Worm (Caenorhabditis elegans) whole organism, early embryonic: Measurements from ENCODE around the gene Y38F2AR.12.

Experiments
- ama-1 ChIP-seq: fragments of 150-350 bp; optimal IDR thresholded peaks from 2 replicates; lab custom pipeline; 2014
- ceh-13 ChIP-seq: fragments of 200-800 bp; sonication (Bioruptor generic); optimal IDR thresholded peaks from 2 replicates; lab custom pipeline; 2018; ENCODE audit warnings: mild to moderate bottlenecking, missing genetic modification characterization, missing compliant biosample characterization
- ets-7 ChIP-seq: sonication (generic microtip); optimal IDR thresholded peaks from 2 replicates; lab custom pipeline; 2016; ENCODE audit warnings: missing genotype, missing genetic modification characterization, missing compliant biosample characterization
- flt-1 ChIP-seq: fragments of 200-800 bp; sonication (Bioruptor generic); IDR thresholded peaks from 2 replicates; pipeline ENCODE4 v1.3.6; 2022; ENCODE audit warnings: missing genetic modification characterization, missing compliant biosample characterization
- hmbx-1 ChIP-seq: sonication (generic microtip); optimal IDR thresholded peaks from 2 replicates; lab custom pipeline; 2016; ENCODE audit warnings: mild to moderate bottlenecking, missing genetic modification characterization, missing compliant biosample characterization
- pes-1 ChIP-seq: fragments of 200-800 bp; sonication (Bioruptor generic); IDR thresholded peaks from 2 replicates; pipeline ENCODE4 v1.3.6; 2022; ENCODE audit warnings: missing genetic modification reagents, missing genetic modification characterization, missing compliant biosample characterization
- tbx-11 ChIP-seq: fragments of 200-800 bp; sonication (Bioruptor generic); IDR thresholded peaks from 2 replicates; pipeline ENCODE4 v1.3.6; 2022; ENCODE audit warnings: missing genetic modification characterization, missing compliant biosample characterization

ce11 chrIV:2412370-2412962 is at the start of gene Y38F2AR.12:
- TF ChIP-seq hmbx-1 (tag; lab: Kevin White, UChicago) = no peak
- TF ChIP-seq ama-1 (lab: Kevin White, UChicago) = no peak
- TF ChIP-seq tbx-11 (GFP tag; lab: Robert Waterston, UW) = no peak
- no peak for TF ChIP-seq flt-1
- no peak for TF ChIP-seq pes-1 (GFP tag; lab: Robert Waterston, UW)
- no peak for TF ChIP-seq ceh-13 (GFP tag; lab: Kevin White, UChicago)
- no peak for TF ChIP-seq ets-7 (tag; lab: Kevin White, UChicago)
